Worm (Caenorhabditis elegans) whole organism, dauer: ENCODE measurements around the gene D2063.1.
"Not testable (repeated sequence)": the region's sequence is repeated elsewhere in the genome, so short reads cannot be mapped to it uniquely, and the experiment has no call there.

Source experiments
- unc-62 ChIP-seq: sonication (generic microtip); optimal IDR thresholded peaks from 2 replicates; lab custom pipeline; 2017; ENCODE audit warnings: missing biosample characterization, missing genetic modification reagents, missing genetic modification characterization

Gene D2063.1

ce11 chrV:4332450-4332849 is 5.5 kb downstream of the D2063.1 start, which contains the start of gene oac-12:
Gene oac-12 (minus strand): TSS chrV:4332550.
- TF ChIP-seq unc-62 (GFP tag; lab: Kevin White, UChicago) = no peak

ce11 chrV:4336462-4336861 is 9.5 kb downstream of the D2063.1 start, which contains the start of gene irld-1:
Gene irld-1 (plus strand): TSS chrV:4336762.
- not testable (repeated sequence) for TF ChIP-seq unc-62 (GFP tag; lab: Kevin White, UChicago)

- TF ChIP-seq unc-62 (GFP tag; lab: Kevin White, UChicago) = no peak
Observed at ce11 chrV:4339479-4339878, 12.6 kb downstream of the D2063.1 start.

ce11 chrV:4341208-4341607 is 14.3 kb downstream of the D2063.1 start, which contains the start of gene glrx-3:
Gene glrx-3 (minus strand): TSS chrV:4341308.
- TF ChIP-seq unc-62 (GFP tag; lab: Kevin White, UChicago) = no peak

ce11 chrV:4341736-4342135 is 14.8 kb downstream of the D2063.1 start:
- no peak for TF ChIP-seq unc-62 (GFP tag; lab: Kevin White, UChicago)

ce11 chrV:4345714-4346113 is 18.8 kb downstream of the D2063.1 start, which contains the start of gene figl-1:
Gene figl-1 (minus strand): TSS chrV:4345999.
- TF ChIP-seq unc-62 (GFP tag; lab: Kevin White, UChicago) = no peak

ce11 chrV:4346325-4346724 is 19.4 kb downstream of the D2063.1 start, which contains the start of gene hpo-18:
Gene hpo-18 (minus strand): TSS chrV:4346425.
- TF ChIP-seq unc-62 (GFP tag; lab: Kevin White, UChicago) = no peak

ce11 chrV:4346799-4347198 is 19.9 kb downstream of the D2063.1 start, which contains the start of gene mcm-7:
Gene mcm-7 (plus strand): TSS chrV:4347166.
- TF ChIP-seq unc-62 (GFP tag; lab: Kevin White, UChicago) = no peak

ce11 chrV:4356047-4356612 is 29.2 kb downstream of the D2063.1 start:
- TF ChIP-seq unc-62 (GFP tag; lab: Kevin White, UChicago) = no peak

ce11 chrV:4357369-4357768 is 30.4 kb downstream of the D2063.1 start:
- TF ChIP-seq unc-62 (GFP tag; lab: Kevin White, UChicago) = no peak

ce11 chrV:4359127-4359526 is 32.2 kb downstream of the D2063.1 start:
- TF ChIP-seq unc-62 (GFP tag; lab: Kevin White, UChicago) = no peak

ce11 chrV:4360018-4360417 is 33.1 kb downstream of the D2063.1 start:
- no peak for TF ChIP-seq unc-62 (GFP tag; lab: Kevin White, UChicago)

ce11 chrV:4361505-4361904 is 34.6 kb downstream of the D2063.1 start, which contains the start of gene F32D1.3:
Gene F32D1.3 (minus strand): TSS chrV:4361569.
- no peak for TF ChIP-seq unc-62 (GFP tag; lab: Kevin White, UChicago)

- no peak for TF ChIP-seq unc-62 (GFP tag; lab: Kevin White, UChicago)
Observed at ce11 chrV:4364517-4364916, 37.6 kb downstream of the D2063.1 start, which contains the start of gene grl-13. Gene grl-13 (minus strand): TSS chrV:4364617.

- TF ChIP-seq unc-62 (GFP tag; lab: Kevin White, UChicago) = no peak
Observed at ce11 chrV:4366440-4366839, 39.5 kb downstream of the D2063.1 start, which contains the start of gene F32D1.11. Gene F32D1.11 (minus strand): TSS chrV:4366540.

ce11 chrV:4370515-4370914 is 43.6 kb downstream of the D2063.1 start:
- TF ChIP-seq unc-62 (GFP tag; lab: Kevin White, UChicago) = no peak
